Worm (Caenorhabditis elegans): ENCODE data around the gene test-1.

ce11 chrIV:2195598-2195997 lies 58.8 kb downstream of the test-1 start:
- TF ChIP-seq unc-62 (GFP tag; optimal IDR thresholded peaks at IDR 0.05) (no peak), mep-1 (tag; optimal IDR thresholded peaks at IDR 0.05) (no peak), mab-5 (tag; optimal IDR thresholded peaks at IDR 0.05) (no peak), bed-3 (GFP tag; optimal IDR thresholded peaks at IDR 0.05) (no peak), unc-39 (tag; optimal IDR thresholded peaks at IDR 0.05) (no peak), M03D4.4 (tag; optimal IDR thresholded peaks at IDR 0.05) (no peak), elt-3 (tag; optimal IDR thresholded peaks at IDR 0.05) (no peak), pha-4 (tag; optimal IDR thresholded peaks at IDR 0.05) (no peak)

Data from whole organism, mixed stage, embryonic.